Fruit fly (Drosophila melanogaster): ENCODE measurements around the gene hh.

Gene hh

dm6 chr3R:23112680-23113362, 28.9 kb downstream of the hh start, which contains the start of gene Cow (continued):
- peak; percentile 44 for TF ChIP-seq tin (GFP tag; optimal IDR thresholded peaks at IDR 0.05)
- peak; percentile 4 for TF ChIP-seq pzg (GFP tag; optimal IDR thresholded peaks at IDR 0.05)
- peak; percentile 52; the same call in 1 of the 2 replicates for TF ChIP-seq CG4730 (GFP tag; IDR thresholded peaks at IDR 0.05)
- TF ChIP-seq Fer2 (tag; optimal IDR thresholded peaks at IDR 0.05) = peak; percentile 27
- TF ChIP-seq slp2 (GFP tag; optimal IDR thresholded peaks at IDR 0.05) = peak; percentile 14
- no peak for TF ChIP-seq Atf3 (GFP tag; optimal IDR thresholded peaks at IDR 0.05)
- no peak for TF ChIP-seq crp (GFP tag; optimal IDR thresholded peaks at IDR 0.05)
- peak; percentile 76 for TF ChIP-seq tgo (GFP tag; IDR thresholded peaks at IDR 0.05)
- no peak for TF ChIP-seq Dp (GFP tag; optimal IDR thresholded peaks at IDR 0.05)
- TF ChIP-seq stc (GFP tag; IDR thresholded peaks at IDR 0.05) = 0 out of 2 replicates have a peak, but pooled peaks have one; percentile 48
- no peak for TF ChIP-seq pb (GFP tag; optimal IDR thresholded peaks at IDR 0.05)
- TF ChIP-seq CG10366 (GFP tag; IDR thresholded peaks at IDR 0.05) = peak; percentile 76
- peak; percentile 62 for TF ChIP-seq CG3847 (GFP tag; IDR thresholded peaks at IDR 0.05)
- peak; percentile 32; the same call in 1 of the 2 replicates for TF ChIP-seq Adf1 (GFP tag; IDR thresholded peaks at IDR 0.05)
- TF ChIP-seq CG3995 (GFP tag; optimal IDR thresholded peaks at IDR 0.05) = no peak
- peak; percentile 78 for TF ChIP-seq CG32532 (GFP tag; IDR thresholded peaks at IDR 0.05)
- peak; percentile 94 for TF ChIP-seq Med (GFP tag)
- peak; percentile 28; the same call in 1 of the 2 replicates for TF ChIP-seq ap (GFP tag; IDR thresholded peaks at IDR 0.05)
- TF ChIP-seq CG10267 (tag; optimal IDR thresholded peaks at IDR 0.05) = peak; percentile 13
- TF ChIP-seq gfzf (GFP tag; optimal IDR thresholded peaks at IDR 0.05) = no peak
- peak; percentile 70 for TF ChIP-seq CG9932 (GFP tag; IDR thresholded peaks at IDR 0.05)
- TF ChIP-seq chinmo (GFP tag; IDR thresholded peaks at IDR 0.05; ENCODE audit: partially characterized antibody) = no peak
- peak; percentile 21 for TF ChIP-seq CG10543 (GFP tag; optimal IDR thresholded peaks at IDR 0.05)
- TF ChIP-seq Lim3 (GFP tag; IDR thresholded peaks at IDR 0.05) = no peak
- TF ChIP-seq Myb (GFP tag; optimal IDR thresholded peaks at IDR 0.05) = peak; percentile 32
- TF ChIP-seq CG15514 (GFP tag; optimal IDR thresholded peaks at IDR 0.05) = peak; percentile 75
- peak; percentile 43; the same call in 1 of the 3 replicates for TF ChIP-seq CG34422 (GFP tag; IDR thresholded peaks at IDR 0.05)
- TF ChIP-seq zf30C (GFP tag; optimal IDR thresholded peaks at IDR 0.05) = peak; percentile 46
- peak; percentile 71 for TF ChIP-seq CG13296 (GFP tag; optimal IDR thresholded peaks at IDR 0.05)
- peak; percentile 71 for TF ChIP-seq CG6272 (GFP tag; IDR thresholded peaks at IDR 0.05)
- TF ChIP-seq row (GFP tag; IDR thresholded peaks at IDR 0.05) = peak; percentile 84
- peak; percentile 27 for TF ChIP-seq Ssrp (tag; optimal IDR thresholded peaks at IDR 0.05)
- no peak for TF ChIP-seq shn (GFP tag; optimal IDR thresholded peaks at IDR 0.05)
- no peak for TF ChIP-seq Vsx1 (GFP tag; optimal IDR thresholded peaks at IDR 0.05)
- TF ChIP-seq sens (GFP tag) = peak; percentile 89
- TF ChIP-seq CG16863 (GFP tag; optimal IDR thresholded peaks at IDR 0.05) = peak; percentile 41
- no peak for TF ChIP-seq Gsc (GFP tag; IDR thresholded peaks at IDR 0.05)
- TF ChIP-seq CG4617 (GFP tag; optimal IDR thresholded peaks at IDR 0.05; ENCODE audit: borderline replicate concordance) = no peak
- TF ChIP-seq fd64A (GFP tag; optimal IDR thresholded peaks at IDR 0.05) = no peak
- peak; percentile 36 for TF ChIP-seq Max (GFP tag; optimal IDR thresholded peaks at IDR 0.05)
- TF ChIP-seq pnt (GFP tag; optimal IDR thresholded peaks at IDR 0.05) = peak; percentile 26
- no peak for TF ChIP-seq Dfd (GFP tag; optimal IDR thresholded peaks at IDR 0.05)
- peak; percentile 21 for TF ChIP-seq exex (tag; optimal IDR thresholded peaks at IDR 0.05)
- peak; percentile 30; the same call in 1 of the 4 replicates for TF ChIP-seq Gug (GFP tag; IDR thresholded peaks at IDR 0.05)
- TF ChIP-seq seq (GFP tag; IDR thresholded peaks at IDR 0.05) = peak; percentile 60; the same call in 1 of the 2 replicates
- no peak for TF ChIP-seq CG17912 (GFP tag; optimal IDR thresholded peaks at IDR 0.05)
- TF ChIP-seq Asciz (GFP tag; optimal IDR thresholded peaks at IDR 0.05) = peak; percentile 42
- peak; percentile 85 for TF ChIP-seq CG3163 (GFP tag; optimal IDR thresholded peaks at IDR 0.05)
- TF ChIP-seq eyg (GFP tag; optimal IDR thresholded peaks at IDR 0.05) = no peak
- TF ChIP-seq tll (GFP tag; optimal IDR thresholded peaks at IDR 0.05) = no peak

All from whole organism, embryonic.